Worm (Caenorhabditis elegans): Measurements from ENCODE around the gene str-37.

DNA sequence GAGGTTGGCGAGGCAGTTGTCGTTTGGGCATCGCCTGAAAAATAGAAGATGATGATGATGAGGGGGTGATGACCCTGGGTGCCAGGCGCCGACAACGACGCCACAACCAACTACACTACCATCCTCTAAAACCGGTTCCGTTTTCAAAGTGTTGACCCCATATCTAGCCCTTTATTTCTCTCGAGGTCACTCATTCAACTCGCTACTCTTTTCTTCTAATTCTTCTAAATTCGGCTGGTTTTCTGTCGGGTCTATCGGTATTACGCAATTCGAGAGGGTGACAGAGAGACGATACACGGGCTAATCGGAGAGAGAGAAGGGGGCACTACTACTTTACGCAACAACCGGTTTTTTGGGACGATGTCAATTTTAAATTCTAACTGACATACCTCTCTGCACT lies 43.8 kb downstream of the str-37 start:
- no peak for TF ChIP-seq tab-1 (GFP tag; IDR thresholded peaks at IDR 0.05)
- TF ChIP-seq med-1 (GFP tag; optimal IDR thresholded peaks at IDR 0.05; ENCODE audit: insufficient read depth): no peak
- TF ChIP-seq T22C8.4 (GFP tag; IDR thresholded peaks at IDR 0.05): no peak

All from whole organism, midembryonic.